Fruit fly (Drosophila melanogaster): Measurements from ENCODE around the gene ALiX.

DNA sequence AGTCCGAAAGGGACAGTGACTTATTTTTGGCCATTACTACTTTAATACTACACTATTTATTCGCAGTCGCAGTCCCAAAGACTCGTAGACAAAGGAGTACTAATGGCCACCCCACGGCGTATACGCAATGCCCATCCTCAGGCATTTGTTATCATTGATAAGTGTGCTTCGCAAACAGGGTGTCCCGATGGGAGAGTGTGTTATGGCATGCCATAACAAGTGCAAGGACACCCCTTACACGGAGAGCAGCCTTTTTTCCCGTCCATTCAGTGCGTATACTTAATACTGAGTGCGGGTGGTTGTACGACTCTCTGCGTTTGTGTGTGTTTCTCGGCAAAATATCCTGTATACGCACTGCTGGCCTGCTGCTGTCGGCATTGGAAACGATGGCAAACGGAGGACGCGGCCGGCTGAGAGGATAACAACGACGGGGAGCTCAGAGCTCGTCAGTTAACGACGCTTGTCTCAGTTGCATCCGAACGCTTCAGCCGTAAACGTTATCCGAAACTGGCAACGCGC is 37.9 kb downstream of the ALiX start, which contains the start of gene unc80:
- TF ChIP-seq psq (optimal IDR thresholded peaks at IDR 0.05) = no peak
- no peak for TF ChIP-seq Myc (optimal IDR thresholded peaks at IDR 0.05)
- no peak for TF ChIP-seq ttk (optimal IDR thresholded peaks at IDR 0.05)
- no peak for TF ChIP-seq Sin3A (optimal IDR thresholded peaks at IDR 0.05)
- TF ChIP-seq insv (optimal IDR thresholded peaks at IDR 0.05) = no peak
